Fruit fly (Drosophila melanogaster) whole organism, embryonic: Measurements from ENCODE around the gene Ufd1.

Experiments used
- Atf6 ChIP-seq: fragments of 200-800 bp; sonication (Bioruptor generic); IDR thresholded peaks from 2 replicates; pipeline ENCODE4 v1.3.6; 2022; ENCODE audit warnings: missing biosample characterization, missing genetic modification characterization
- Bteb2 ChIP-seq: fragments of 200-800 bp; sonication (Bioruptor generic); optimal IDR thresholded peaks from 2 replicates; lab custom pipeline; 2016; ENCODE audit warnings: missing biosample characterization, missing genetic modification characterization
- CG10366 ChIP-seq: fragments of 200-800 bp; sonication (Bioruptor generic); IDR thresholded peaks from 2 replicates; pipeline ENCODE4 v1.3.6; 2022; ENCODE audit warnings: missing biosample characterization, missing genetic modification characterization
- CG11504 ChIP-seq: fragments of 200-800 bp; sonication (Bioruptor generic); optimal IDR thresholded peaks from 3 replicates; lab custom pipeline; 2019; ENCODE audit warnings: missing biosample characterization, mild to moderate bottlenecking, missing genetic modification characterization, moderate library complexity
- CG11696 ChIP-seq: fragments of 200-800 bp; sonication (Bioruptor generic); IDR thresholded peaks from 2 replicates; pipeline ENCODE4 v1.3.6; 2022; ENCODE audit warnings: missing biosample characterization, missing genetic modification characterization
- CG12219 ChIP-seq: fragments of 200-800 bp; sonication (Bioruptor generic); optimal IDR thresholded peaks from 3 replicates; lab custom pipeline; 2018; ENCODE audit warnings: missing biosample characterization, mild to moderate bottlenecking, missing genetic modification characterization
- CG12744 ChIP-seq: fragments of 200-800 bp; sonication (Bioruptor generic); optimal IDR thresholded peaks from 2 replicates; lab custom pipeline; 2016; ENCODE audit warnings: missing biosample characterization, missing genetic modification characterization
- CG13296 ChIP-seq: fragments of 200-800 bp; sonication (Bioruptor generic); optimal IDR thresholded peaks from 3 replicates; lab custom pipeline; 2018; ENCODE audit warnings: missing biosample characterization, mild to moderate bottlenecking, missing genetic modification characterization
- CG1603 ChIP-seq: fragments of 200-800 bp; sonication (Bioruptor generic); optimal IDR thresholded peaks from 2 replicates; lab custom pipeline; 2019; ENCODE audit warnings: missing biosample characterization, mild to moderate bottlenecking, missing genetic modification characterization, moderate library complexity
- CG18764 ChIP-seq: fragments of 200-800 bp; sonication (Bioruptor generic); optimal IDR thresholded peaks from 3 replicates; lab custom pipeline; 2016; ENCODE audit warnings: missing biosample characterization, missing genetic modification characterization
- CG34224 ChIP-seq: fragments of 200-800 bp; sonication (Bioruptor generic); IDR thresholded peaks from 3 replicates; pipeline ENCODE4 v1.3.6; 2022; ENCODE audit warnings: missing biosample characterization, missing genetic modification characterization; ENCODE audit not compliant: partially characterized antibody
- CG34422 ChIP-seq: fragments of 200-800 bp; sonication (Bioruptor generic); IDR thresholded peaks from 3 replicates; pipeline ENCODE4 v1.3.6; 2022; ENCODE audit warnings: missing biosample characterization, missing genetic modification characterization
- CG4360 ChIP-seq: fragments of 200-800 bp; sonication (Bioruptor generic); IDR thresholded peaks from 2 replicates; pipeline ENCODE4 v1.3.6; 2022; ENCODE audit warnings: missing biosample characterization, missing genetic modification characterization
- CG4730 ChIP-seq: fragments of 200-800 bp; sonication (Bioruptor generic); IDR thresholded peaks from 2 replicates; pipeline ENCODE4 v1.3.6; 2022; ENCODE audit warnings: missing biosample characterization, missing genetic modification characterization
- CG6254 ChIP-seq: fragments of 200-800 bp; sonication (Bioruptor generic); optimal IDR thresholded peaks from 3 replicates; lab custom pipeline; 2017; ENCODE audit warnings: mild to moderate bottlenecking, missing biosample characterization, missing genetic modification reagents, missing genetic modification characterization
- CG6791 ChIP-seq: fragments of 200-800 bp; sonication (Bioruptor generic); IDR thresholded peaks from 3 replicates; pipeline ENCODE4 v1.3.6; 2022; ENCODE audit warnings: missing biosample characterization, missing genetic modification characterization; ENCODE audit not compliant: partially characterized antibody
- CG7271 ChIP-seq: fragments of 200-800 bp; sonication (Bioruptor generic); optimal IDR thresholded peaks from 2 replicates; lab custom pipeline; 2018; ENCODE audit warnings: missing biosample characterization, mild to moderate bottlenecking, missing genetic modification characterization, moderate library complexity
- CG7556 ChIP-seq: fragments of 200-800 bp; sonication (Bioruptor generic); optimal IDR thresholded peaks from 2 replicates; lab custom pipeline; 2017; ENCODE audit warnings: missing biosample characterization, mild to moderate bottlenecking, missing genetic modification characterization
- CG7928 ChIP-seq: fragments of 200-800 bp; sonication (Bioruptor generic); optimal IDR thresholded peaks from 2 replicates; lab custom pipeline; 2017; ENCODE audit warnings: missing biosample characterization, mild to moderate bottlenecking, missing genetic modification characterization
- CG9932 ChIP-seq: fragments of 200-800 bp; sonication (Bioruptor generic); IDR thresholded peaks from 2 replicates; pipeline ENCODE4 v1.3.6; 2022; ENCODE audit warnings: missing biosample characterization, missing genetic modification characterization
- Dbx ChIP-seq: fragments of 200-800 bp; sonication (Bioruptor generic); IDR thresholded peaks from 3 replicates; pipeline ENCODE4 v1.3.6; 2022; ENCODE audit warnings: missing biosample characterization, missing genetic modification characterization
- Deaf1 ChIP-seq: fragments of 200-800 bp; optimal IDR thresholded peaks from 3 replicates; lab custom pipeline; 2019; ENCODE audit warnings: missing biosample characterization, mild to moderate bottlenecking, missing genetic modification characterization, moderate library complexity
- E2f1 ChIP-seq: fragments of 200-800 bp; sonication (Bioruptor generic); IDR thresholded peaks from 2 replicates; pipeline ENCODE4 v1.3.6; 2022; ENCODE audit warnings: missing biosample characterization, missing genetic modification characterization
- HHEX ChIP-seq: fragments of 200-800 bp; sonication (Bioruptor generic); optimal IDR thresholded peaks from 3 replicates; lab custom pipeline; 2017; ENCODE audit warnings: missing biosample characterization, mild to moderate bottlenecking, missing genetic modification characterization, missing genetic modification reagents
- HmgZ ChIP-seq: fragments of 200-800 bp; sonication (Bioruptor generic); optimal IDR thresholded peaks from 2 replicates; lab custom pipeline; 2018; ENCODE audit warnings: missing biosample characterization, mild to moderate bottlenecking, missing genetic modification characterization
- Hr39 ChIP-seq: fragments of >200 bp; optimal IDR thresholded peaks from 2 replicates; lab custom pipeline; 2017
- MBD-R2 ChIP-seq: fragments of 200-800 bp; sonication (Bioruptor generic); IDR thresholded peaks from 2 replicates; pipeline ENCODE4 v1.3.6; 2022; ENCODE audit warnings: missing biosample characterization, missing genetic modification characterization
- NFAT ChIP-seq: fragments of 200-800 bp; sonication (Bioruptor generic); IDR thresholded peaks from 2 replicates; pipeline ENCODE4 v1.3.6; 2022; ENCODE audit warnings: missing biosample characterization, missing genetic modification characterization
- Rfx ChIP-seq: fragments of 200-800 bp; sonication (Bioruptor generic); IDR thresholded peaks from 2 replicates; pipeline ENCODE4 v1.3.6; 2022; ENCODE audit warnings: missing biosample characterization, missing genetic modification characterization
- chn ChIP-seq: fragments of 200-800 bp; sonication (Bioruptor generic); optimal IDR thresholded peaks from 2 replicates; lab custom pipeline; 2016; ENCODE audit warnings: missing biosample characterization, missing genetic modification characterization
- crol ChIP-seq: fragments of 200-800 bp; sonication (Bioruptor generic); IDR thresholded peaks from 2 replicates; pipeline ENCODE4 v1.3.6; 2022; ENCODE audit warnings: missing biosample characterization, missing genetic modification characterization
- eve ChIP-seq, 2 experiments: fragments of >200 bp; optimal IDR thresholded peaks; 2 replicates each; lab custom pipeline; 2017; ENCODE audit warnings: missing biosample characterization in 2 of 2, missing genetic modification characterization in 2 of 2
- fd102C ChIP-seq: fragments of 200-800 bp; sonication (Bioruptor generic); optimal IDR thresholded peaks from 2 replicates; lab custom pipeline; 2018; ENCODE audit warnings: missing biosample characterization, mild to moderate bottlenecking, missing genetic modification characterization, moderate library complexity
- gem ChIP-seq: fragments of 200-800 bp; sonication (Bioruptor generic); optimal IDR thresholded peaks from 2 replicates; lab custom pipeline; 2019; ENCODE audit warnings: missing biosample characterization, mild to moderate bottlenecking, missing genetic modification characterization, moderate library complexity
- kah ChIP-seq: fragments of 200-800 bp; sonication (Bioruptor generic); optimal IDR thresholded peaks from 2 replicates; lab custom pipeline; 2018; ENCODE audit warnings: missing biosample characterization, mild to moderate bottlenecking, missing genetic modification characterization
- ken ChIP-seq: fragments of 200-800 bp; sonication (Bioruptor generic); IDR thresholded peaks from 3 replicates; pipeline ENCODE4 v1.3.6; 2022; ENCODE audit warnings: missing biosample characterization, missing genetic modification characterization
- kni ChIP-seq: fragments of 200-800 bp; sonication (Bioruptor generic); optimal IDR thresholded peaks from 3 replicates; lab custom pipeline; 2017; ENCODE audit warnings: mild to moderate bottlenecking, missing biosample characterization, missing genetic modification reagents, missing genetic modification characterization
- nom ChIP-seq: fragments of 200-800 bp; sonication (Bioruptor generic); optimal IDR thresholded peaks from 2 replicates; lab custom pipeline; 2017; ENCODE audit warnings: missing biosample characterization, missing genetic modification characterization, mild to moderate bottlenecking, moderate library complexity, missing genetic modification reagents
- onecut ChIP-seq: fragments of 200-800 bp; sonication (Bioruptor generic); IDR thresholded peaks from 2 replicates; pipeline ENCODE4 v1.3.6; 2022; ENCODE audit warnings: missing biosample characterization, missing genetic modification characterization
- prd ChIP-seq, 3 experiments: fragments of >200 bp in 2 of 3; fragments of 200-800 bp in 1 of 3; sonication (Bioruptor generic) in 1 of 3; optimal IDR thresholded peaks in 2 of 3; IDR thresholded peaks in 1 of 3; 2 replicates in 2 of 3; 3 replicates in 1 of 3; pipeline versions ENCODE4 v1.3.6 to Lab custom; 2017 to 2022; ENCODE audit warnings: missing biosample characterization in 1 of 3, missing genetic modification characterization in 1 of 3
- ranshi ChIP-seq: fragments of 200-800 bp; sonication (Bioruptor generic); IDR thresholded peaks from 2 replicates; pipeline ENCODE4 v1.3.6; 2022; ENCODE audit warnings: missing biosample characterization, missing genetic modification characterization
- sisA ChIP-seq: fragments of 200-800 bp; sonication (Bioruptor generic); IDR thresholded peaks from 2 replicates; pipeline ENCODE4 v1.3.6; 2022; ENCODE audit warnings: missing biosample characterization, missing genetic modification characterization
- slbo ChIP-seq: fragments of 200-800 bp; sonication (Bioruptor generic); IDR thresholded peaks from 2 replicates; pipeline ENCODE4 v1.3.6; 2022; ENCODE audit warnings: missing biosample characterization, missing genetic modification characterization
- slp2 ChIP-seq: fragments of 200-800 bp; sonication (Bioruptor generic); optimal IDR thresholded peaks from 2 replicates; lab custom pipeline; 2016; ENCODE audit warnings: missing biosample characterization, missing genetic modification characterization
- trem ChIP-seq: fragments of 200-800 bp; optimal IDR thresholded peaks from 3 replicates; lab custom pipeline; 2019; ENCODE audit warnings: missing biosample characterization, mild to moderate bottlenecking, missing genetic modification characterization, moderate library complexity
- unc-4 ChIP-seq: fragments of 200-800 bp; sonication (Bioruptor generic); IDR thresholded peaks from 2 replicates; pipeline ENCODE4 v1.3.6; 2022; ENCODE audit warnings: missing biosample characterization, missing genetic modification characterization; ENCODE audit not compliant: partially characterized antibody
- wek ChIP-seq: fragments of 200-800 bp; sonication (Bioruptor generic); optimal IDR thresholded peaks from 3 replicates; lab custom pipeline; 2018; ENCODE audit warnings: missing biosample characterization, mild to moderate bottlenecking, missing genetic modification characterization, moderate library complexity
- zf30C ChIP-seq: fragments of 200-800 bp; sonication (Bioruptor generic); optimal IDR thresholded peaks from 3 replicates; lab custom pipeline; 2018; ENCODE audit warnings: missing biosample characterization, mild to moderate bottlenecking, missing genetic modification characterization

Gene Ufd1

dm6 chr3L:11119901-11120418 lies 3.1 kb downstream of the Ufd1 start (continued):
- TF ChIP-seq gem (tag; lab: Kevin White, UChicago) (no peak), CG12219 (GFP tag; lab: Kevin White, UChicago) (peak; percentile 13), NFAT (peak; percentile 6; the same call in 1 of the 2 replicates), Atf6 (GFP tag; lab: Robert Waterston, UW) (peak; percentile 59; the same call in 1 of the 2 replicates), CG10366 (GFP tag; lab: Robert Waterston, UW) (no peak), CG1603 (tag; lab: Kevin White, UChicago) (peak; percentile 41), kah (GFP tag; lab: Kevin White, UChicago) (peak; percentile 60), E2f1 (GFP tag; lab: Robert Waterston, UW) (no peak), wek (GFP tag; lab: Kevin White, UChicago) (peak; percentile 64)

dm6 chr3L:11119396-11119900 lies 3.6 kb downstream of the Ufd1 start:
- no peak for TF ChIP-seq CG34422 (GFP tag; lab: Robert Waterston, UW)
- TF ChIP-seq Rfx (GFP tag; lab: Robert Waterston, UW) = peak; percentile 63
- no peak for TF ChIP-seq fd102C (GFP tag; lab: Kevin White, UChicago)
- TF ChIP-seq Bteb2 (GFP tag; lab: Kevin White, UChicago) = no peak
- TF ChIP-seq nom (GFP tag; lab: Kevin White, UChicago) = no peak
- peak; percentile 66 for TF ChIP-seq slbo
- no peak; the same call in 1 of the 2 replicates for TF ChIP-seq CG11696 (GFP tag; lab: Robert Waterston, UW)
- no peak for TF ChIP-seq Hr39 (lab: Kevin White, UChicago)
- TF ChIP-seq onecut = peak; percentile 54
- no peak for TF ChIP-seq CG7556
- no peak for TF ChIP-seq CG7928 (GFP tag; lab: Kevin White, UChicago)
- TF ChIP-seq HHEX = no peak
- 0 out of 3 replicates have a peak, but pooled peaks have one; percentile 25 for TF ChIP-seq ken
- TF ChIP-seq unc-4 (GFP tag; lab: Robert Waterston, UW) = no peak
- peak; percentile 77 for TF ChIP-seq crol
- TF ChIP-seq CG34224 (GFP tag; lab: Robert Waterston, UW) = 0 out of 3 replicates have a peak, but pooled peaks have one; percentile 51
- TF ChIP-seq NFAT = peak; percentile 52; the same call in 1 of the 2 replicates
- no peak for TF ChIP-seq slp2
- no peak for TF ChIP-seq prd (optimal IDR thresholded peaks at IDR 0.05; lab: Kevin White, UChicago)
- TF ChIP-seq prd (GFP tag; IDR thresholded peaks at IDR 0.05; lab: Robert Waterston, UW) = 0 out of 3 replicates have a peak, but pooled peaks have one; percentile 9
- TF ChIP-seq HmgZ (tag; lab: Kevin White, UChicago) = no peak
- peak; percentile 54 for TF ChIP-seq sisA (GFP tag; lab: Robert Waterston, UW)
- no peak for TF ChIP-seq ranshi (GFP tag; lab: Robert Waterston, UW)
- no peak for TF ChIP-seq kni (GFP tag; lab: Kevin White, UChicago)
- TF ChIP-seq eve (GFP tag; optimal IDR thresholded peaks at IDR 0.05; lab: Kevin White, UChicago) = no peak
- no peak for TF ChIP-seq CG11504 (tag; lab: Kevin White, UChicago)
- 0 out of 3 replicates have a peak, but pooled peaks have one; percentile 37 for TF ChIP-seq CG6791
- no peak for TF ChIP-seq Deaf1 (tag; lab: Kevin White, UChicago)
- no peak for TF ChIP-seq CG7271 (tag; lab: Kevin White, UChicago)
- no peak for TF ChIP-seq CG18764 (GFP tag; lab: Kevin White, UChicago)
- peak; percentile 15 for TF ChIP-seq zf30C (GFP tag; lab: Kevin White, UChicago)
- 0 out of 2 replicates have a peak, but pooled peaks have one; percentile 13 for TF ChIP-seq MBD-R2 (GFP tag; lab: Robert Waterston, UW)
- TF ChIP-seq CG9932 (GFP tag; lab: Robert Waterston, UW) = peak; percentile 59
- TF ChIP-seq CG4360 (GFP tag; lab: Robert Waterston, UW) = no peak
- peak; percentile 33 for TF ChIP-seq chn
- TF ChIP-seq CG13296 (GFP tag; lab: Kevin White, UChicago) = no peak
- peak; percentile 37; the same call in 1 of the 3 replicates for TF ChIP-seq Dbx (GFP tag; lab: Robert Waterston, UW)
- TF ChIP-seq trem = no peak
- TF ChIP-seq CG4730 (GFP tag; lab: Robert Waterston, UW) = 0 out of 2 replicates have a peak, but pooled peaks have one; percentile 10
- TF ChIP-seq CG6254 (GFP tag; lab: Kevin White, UChicago) = no peak
- no peak for TF ChIP-seq CG12744
